Worm (Caenorhabditis elegans) whole organism, early embryonic: ENCODE data around the gene fbxc-32.

ENCODE experiments used
- B0310.2 ChIP-seq: sonication (generic microtip); optimal IDR thresholded peaks from 2 replicates; lab custom pipeline; 2016; ENCODE audit warnings: mild to moderate bottlenecking, missing genetic modification characterization, missing compliant biosample characterization
- F13C5.2 ChIP-seq: sonication (generic microtip); optimal IDR thresholded peaks from 2 replicates; lab custom pipeline; 2017; ENCODE audit warnings: mild to moderate bottlenecking, missing genetic modification characterization, inconsistent platforms, missing compliant biosample characterization
- aly-1 ChIP-seq: sonication (generic microtip); optimal IDR thresholded peaks from 2 replicates; lab custom pipeline; 2016; ENCODE audit warnings: missing genetic modification characterization, missing compliant biosample characterization
- ama-1 ChIP-seq: fragments of 150-350 bp; optimal IDR thresholded peaks from 2 replicates; lab custom pipeline; 2014
- ceh-36 ChIP-seq: sonication (generic microtip); optimal IDR thresholded peaks from 2 replicates; lab custom pipeline; 2016; ENCODE audit warnings: missing genetic modification characterization, inconsistent platforms, missing compliant biosample characterization
- ets-7 ChIP-seq: sonication (generic microtip); optimal IDR thresholded peaks from 2 replicates; lab custom pipeline; 2016; ENCODE audit warnings: missing genotype, missing genetic modification characterization, missing compliant biosample characterization
- flt-1 ChIP-seq: fragments of 200-800 bp; sonication (Bioruptor generic); IDR thresholded peaks from 2 replicates; pipeline ENCODE4 v1.3.6; 2022; ENCODE audit warnings: missing genetic modification characterization, missing compliant biosample characterization
- hmbx-1 ChIP-seq: sonication (generic microtip); optimal IDR thresholded peaks from 2 replicates; lab custom pipeline; 2016; ENCODE audit warnings: mild to moderate bottlenecking, missing genetic modification characterization, missing compliant biosample characterization
- hmg-4 ChIP-seq: fragments of 200-800 bp; sonication (Bioruptor generic); optimal IDR thresholded peaks from 2 replicates; lab custom pipeline; 2018; ENCODE audit warnings: mild to moderate bottlenecking, missing genetic modification characterization, missing compliant biosample characterization
- pes-1 ChIP-seq: fragments of 200-800 bp; sonication (Bioruptor generic); IDR thresholded peaks from 2 replicates; pipeline ENCODE4 v1.3.6; 2022; ENCODE audit warnings: missing genetic modification reagents, missing genetic modification characterization, missing compliant biosample characterization
- sea-1 ChIP-seq: fragments of 200-800 bp; sonication (Bioruptor generic); conservative IDR thresholded peaks from 2 replicates; pipeline ENCODE4 v1.3.6; 2022; ENCODE audit warnings: missing genetic modification characterization, missing compliant biosample characterization
- tbx-11 ChIP-seq: fragments of 200-800 bp; sonication (Bioruptor generic); IDR thresholded peaks from 2 replicates; pipeline ENCODE4 v1.3.6; 2022; ENCODE audit warnings: missing genetic modification characterization, missing compliant biosample characterization
- tbx-37 ChIP-seq: fragments of 200-800 bp; sonication (Bioruptor generic); conservative IDR thresholded peaks from 2 replicates; pipeline ENCODE4 v1.3.6; 2022; ENCODE audit warnings: missing genetic modification reagents, missing genetic modification characterization, missing compliant biosample characterization
- tra-4 ChIP-seq: sonication (generic microtip); optimal IDR thresholded peaks from 2 replicates; lab custom pipeline; 2017; ENCODE audit warnings: missing genetic modification characterization, missing compliant biosample characterization

ce11 chrII:972850-973249 lies 24.9 kb upstream of the fbxc-32 start, which contains the start of gene C32B5.15:
- no peak for TF ChIP-seq pes-1 (GFP tag; lab: Robert Waterston, UW)
- TF ChIP-seq sea-1, result no peak
- TF ChIP-seq tbx-11 (GFP tag; lab: Robert Waterston, UW), result no peak
- no peak for TF ChIP-seq aly-1
- no peak for TF ChIP-seq ceh-36 (tag; lab: Kevin White, UChicago)
- TF ChIP-seq hmg-4 (GFP tag; lab: Kevin White, UChicago), result no peak
- TF ChIP-seq hmbx-1 (tag; lab: Kevin White, UChicago), result no peak
- TF ChIP-seq ets-7 (tag; lab: Kevin White, UChicago), result no peak
- TF ChIP-seq ama-1 (lab: Kevin White, UChicago), result no peak
- TF ChIP-seq tbx-37, result no peak
- no peak for TF ChIP-seq flt-1
- TF ChIP-seq tra-4 (tag; lab: Kevin White, UChicago), result no peak
- no peak for TF ChIP-seq B0310.2 (tag; lab: Kevin White, UChicago)
- no peak for TF ChIP-seq F13C5.2
